Worm (Caenorhabditis elegans) whole organism, L4 larva: ENCODE results near the gene tag-342.
A peak's percentile ranks its signal among the peaks of the same experiment; 100 is the strongest.

ENCODE experiments used
- F10B5.3 ChIP-seq: sonication (generic microtip); optimal IDR thresholded peaks from 2 replicates; lab custom pipeline; 2016; ENCODE audit warnings: mild to moderate bottlenecking, missing genetic modification characterization, missing compliant biosample characterization
- F37D6.2 ChIP-seq: sonication (generic microtip); optimal IDR thresholded peaks from 2 replicates; lab custom pipeline; 2016; ENCODE audit warnings: mild to moderate bottlenecking, missing genetic modification characterization, missing compliant biosample characterization
- F44E2.7 ChIP-seq: fragments of 200-800 bp; sonication (Bioruptor generic); IDR thresholded peaks from 2 replicates; pipeline ENCODE4 v2.1.2; 2022; ENCODE audit warnings: missing genetic modification characterization, missing compliant biosample characterization
- F49E8.2 ChIP-seq: sonication (generic microtip); optimal IDR thresholded peaks from 2 replicates; lab custom pipeline; 2016; ENCODE audit warnings: missing compliant biosample characterization, mild to moderate bottlenecking, missing genetic modification characterization, borderline replicate concordance
- R02D3.7 ChIP-seq: fragments of 150-350 bp; sonication (generic microtip); optimal IDR thresholded peaks from 3 replicates; lab custom pipeline; 2014; ENCODE audit warnings: missing biosample characterization, missing genetic modification characterization
- T26A8.4 ChIP-seq: fragments of 200-800 bp; sonication (Bioruptor generic); IDR thresholded peaks from 2 replicates; pipeline ENCODE4 v1.3.6; 2022; ENCODE audit warnings: missing genetic modification characterization, missing compliant biosample characterization
- ZK546.5 ChIP-seq, 2 experiments: sonication (generic microtip); optimal IDR thresholded peaks; 2 replicates each; lab custom pipeline; 2017; ENCODE audit warnings: missing biosample characterization in 2 of 2, missing genetic modification characterization in 2 of 2
- arid-1 ChIP-seq: fragments of 200-800 bp; sonication (Bioruptor generic); conservative IDR thresholded peaks from 2 replicates; pipeline ENCODE4 v1.3.6; 2022; ENCODE audit warnings: missing genetic modification reagents, missing genetic modification characterization, missing compliant biosample characterization
- ceh-28 ChIP-seq: fragments of 150-350 bp; optimal IDR thresholded peaks from 2 replicates; lab custom pipeline; 2014; ENCODE audit warnings: missing biosample characterization, missing genetic modification reagents, missing genetic modification characterization
- ceh-44 ChIP-seq: fragments of 200-800 bp; sonication (Bioruptor generic); IDR thresholded peaks from 2 replicates; pipeline ENCODE4 v1.3.6; 2022; ENCODE audit warnings: missing genetic modification reagents, missing genetic modification characterization, missing compliant biosample characterization
- ctbp-1 ChIP-seq: fragments of 200-800 bp; sonication (Bioruptor generic); IDR thresholded peaks from 2 replicates; pipeline ENCODE4 v1.3.6; 2022; ENCODE audit warnings: missing genetic modification reagents, missing genetic modification characterization, missing compliant biosample characterization
- daf-12 ChIP-seq: fragments of 150-350 bp; optimal IDR thresholded peaks from 2 replicates; lab custom pipeline; 2014; ENCODE audit warnings: missing biosample characterization, missing genetic modification reagents, missing genetic modification characterization
- daf-16 ChIP-seq, 3 experiments: sonication (generic microtip); optimal IDR thresholded peaks; 2 replicates each; lab custom pipeline; 2016 to 2017; ENCODE audit warnings: missing genetic modification characterization in 3 of 3, missing genetic modification reagents in 3 of 3, mild to moderate bottlenecking in 2 of 3, missing compliant biosample characterization in 2 of 3, missing biosample characterization in 1 of 3, moderate library complexity in 1 of 3
- daf-8 ChIP-seq: fragments of 200-800 bp; sonication (Bioruptor generic); IDR thresholded peaks from 2 replicates; pipeline ENCODE4 v1.3.6; 2022; ENCODE audit warnings: missing genetic modification characterization, missing compliant biosample characterization
- dmd-6 ChIP-seq: fragments of 200-800 bp; sonication (Bioruptor generic); IDR thresholded peaks from 2 replicates; pipeline ENCODE4 v1.3.6; 2022; ENCODE audit warnings: missing genetic modification reagents, missing genetic modification characterization, missing compliant biosample characterization
- dpl-1 ChIP-seq: fragments of 150-350 bp; optimal IDR thresholded peaks from 2 replicates; lab custom pipeline; 2014; ENCODE audit warnings: missing biosample characterization, missing genetic modification reagents, missing genetic modification characterization
- dve-1 ChIP-seq: sonication (generic microtip); optimal IDR thresholded peaks from 2 replicates; lab custom pipeline; 2017; ENCODE audit warnings: antibody characterized with exemption, mild to moderate bottlenecking, missing genetic modification characterization, missing compliant biosample characterization; ENCODE audit not compliant: insufficient read depth
- fkh-10 ChIP-seq: fragments of 150-350 bp; optimal IDR thresholded peaks from 2 replicates; lab custom pipeline; 2014; ENCODE audit warnings: missing biosample characterization, missing genetic modification reagents, missing genetic modification characterization
- hif-1 ChIP-seq, 2 experiments: sonication (generic microtip); optimal IDR thresholded peaks; 2 replicates each; lab custom pipeline; 2016 to 2017; ENCODE audit warnings: missing compliant biosample characterization in 2 of 2, missing genetic modification characterization in 2 of 2, missing genetic modification reagents in 2 of 2, missing genotype in 2 of 2, mild to moderate bottlenecking in 1 of 2
- hlh-30 ChIP-seq: sonication (generic microtip); optimal IDR thresholded peaks from 2 replicates; lab custom pipeline; 2017; ENCODE audit warnings: antibody characterized with exemption, mild to moderate bottlenecking, missing genetic modification characterization, missing compliant biosample characterization; ENCODE audit not compliant: insufficient read depth
- hmg-1.1 ChIP-seq: fragments of 200-800 bp; sonication (Bioruptor generic); IDR thresholded peaks from 2 replicates; pipeline ENCODE4 v1.3.6; 2022; ENCODE audit warnings: missing genetic modification reagents, missing genetic modification characterization, missing compliant biosample characterization
- lim-7 ChIP-seq: fragments of 200-800 bp; sonication (Bioruptor generic); IDR thresholded peaks from 2 replicates; pipeline ENCODE4 v1.3.6; 2022; ENCODE audit warnings: missing genetic modification characterization, missing compliant biosample characterization
- lin-13 ChIP-seq: fragments of 150-350 bp; optimal IDR thresholded peaks from 2 replicates; lab custom pipeline; 2014; ENCODE audit warnings: missing biosample characterization, missing genetic modification reagents, missing genetic modification characterization
- lin-38 ChIP-seq: fragments of 200-800 bp; sonication (Bioruptor generic); IDR thresholded peaks from 2 replicates; pipeline ENCODE4 v1.3.6; 2022; ENCODE audit warnings: missing genetic modification reagents, missing genetic modification characterization, missing compliant biosample characterization
- lsy-2 ChIP-seq, 2 experiments: fragments of 150-350 bp in 1 of 2; sonication (generic microtip) in 1 of 2; optimal IDR thresholded peaks; 2 replicates each; lab custom pipeline; 2014 to 2017; ENCODE audit warnings: missing biosample characterization in 2 of 2, missing genetic modification characterization in 2 of 2
- mdt-29 ChIP-seq: fragments of 200-800 bp; sonication (Bioruptor generic); IDR thresholded peaks from 2 replicates; pipeline ENCODE4 v1.3.6; 2022; ENCODE audit warnings: missing genetic modification reagents, missing genetic modification characterization, missing compliant biosample characterization
- mep-1 ChIP-seq: fragments of 150-350 bp; sonication (generic microtip); optimal IDR thresholded peaks from 3 replicates; lab custom pipeline; 2014; ENCODE audit warnings: missing biosample characterization, missing genetic modification characterization
- nhr-10 ChIP-seq: fragments of 150-350 bp; optimal IDR thresholded peaks from 2 replicates; lab custom pipeline; 2014; ENCODE audit warnings: missing biosample characterization, missing genetic modification characterization
- nhr-11 ChIP-seq: fragments of 150-350 bp; optimal IDR thresholded peaks from 2 replicates; lab custom pipeline; 2014; ENCODE audit warnings: missing biosample characterization, missing genetic modification characterization
- nhr-25 ChIP-seq: sonication (generic microtip); optimal IDR thresholded peaks from 2 replicates; lab custom pipeline; 2017; ENCODE audit warnings: missing genetic modification characterization, mild to moderate bottlenecking, missing compliant biosample characterization, antibody characterized with exemption, moderate library complexity, borderline replicate concordance; ENCODE audit not compliant: insufficient read depth
- nhr-28 ChIP-seq: fragments of 150-350 bp; optimal IDR thresholded peaks from 2 replicates; lab custom pipeline; 2014; ENCODE audit warnings: missing biosample characterization, missing genetic modification characterization
- nhr-41 ChIP-seq: fragments of 200-800 bp; sonication (Bioruptor generic); IDR thresholded peaks from 2 replicates; pipeline ENCODE4 v1.3.6; 2022; ENCODE audit warnings: missing genetic modification reagents, missing genetic modification characterization, missing compliant biosample characterization
- nhr-42 ChIP-seq: fragments of 200-800 bp; sonication (Bioruptor generic); IDR thresholded peaks from 2 replicates; pipeline ENCODE4 v1.3.6; 2022; ENCODE audit warnings: missing genetic modification characterization, missing compliant biosample characterization
- nhr-48 ChIP-seq: sonication (generic microtip); optimal IDR thresholded peaks from 2 replicates; lab custom pipeline; 2016; ENCODE audit warnings: mild to moderate bottlenecking, missing genetic modification characterization, missing compliant biosample characterization
- nhr-77 ChIP-seq: fragments of 150-350 bp; optimal IDR thresholded peaks from 2 replicates; lab custom pipeline; 2014; ENCODE audit warnings: missing biosample characterization, missing genetic modification characterization
- pha-4 ChIP-seq, 2 experiments: fragments of 150-350 bp in 1 of 2; fragments of 200-800 bp in 1 of 2; sonication (Bioruptor generic) in 1 of 2; IDR thresholded peaks in 1 of 2; optimal IDR thresholded peaks in 1 of 2; 2 replicates each; pipeline versions ENCODE4 v1.3.6 to Lab custom; 2014 to 2022; ENCODE audit warnings: missing genetic modification characterization in 2 of 2, missing genetic modification reagents in 2 of 2, missing biosample characterization in 1 of 2, missing compliant biosample characterization in 1 of 2
- pqm-1 ChIP-seq: sonication (generic microtip); optimal IDR thresholded peaks from 2 replicates; lab custom pipeline; 2017; ENCODE audit warnings: missing biosample characterization, missing genetic modification characterization
- rbr-2 ChIP-seq: sonication (generic microtip); optimal IDR thresholded peaks from 2 replicates; lab custom pipeline; 2016; ENCODE audit warnings: missing genotype, missing genetic modification characterization, missing compliant biosample characterization
- saeg-2 ChIP-seq: fragments of 200-800 bp; sonication (Bioruptor generic); IDR thresholded peaks from 2 replicates; pipeline ENCODE4 v1.3.6; 2022; ENCODE audit warnings: missing genetic modification reagents, missing genetic modification characterization, missing compliant biosample characterization
- snpc-4 ChIP-seq: fragments of 150-350 bp; optimal IDR thresholded peaks from 2 replicates; lab custom pipeline; 2014; ENCODE audit warnings: missing biosample characterization, missing genetic modification characterization
- spr-3 ChIP-seq: fragments of 200-800 bp; sonication (Bioruptor generic); optimal IDR thresholded peaks from 2 replicates; lab custom pipeline; 2018; ENCODE audit warnings: mild to moderate bottlenecking, missing genetic modification characterization, missing compliant biosample characterization
- tra-1 ChIP-seq: fragments of 200-800 bp; sonication (Bioruptor generic); IDR thresholded peaks from 2 replicates; pipeline ENCODE4 v1.3.6; 2022; ENCODE audit warnings: missing genetic modification reagents, missing genetic modification characterization, missing compliant biosample characterization
- unc-130 ChIP-seq: sonication (generic microtip); optimal IDR thresholded peaks from 2 replicates; lab custom pipeline; 2016; ENCODE audit warnings: missing genetic modification reagents, missing genetic modification characterization, missing compliant biosample characterization
- unc-62 ChIP-seq, 3 experiments: fragments of 150-350 bp in 1 of 3; sonication (generic microtip); optimal IDR thresholded peaks in 2 of 3; peaks in 1 of 3; 1 replicate in 1 of 3; 2 replicates in 2 of 3; lab custom pipeline; 2014 to 2017; ENCODE audit warnings: missing biosample characterization in 3 of 3, missing genetic modification characterization in 3 of 3, missing genetic modification reagents in 3 of 3, missing genotype in 1 of 3
- zfp-3 ChIP-seq: fragments of 200-800 bp; sonication (Bioruptor generic); conservative IDR thresholded peaks from 2 replicates; pipeline ENCODE4 v1.3.6; 2022; ENCODE audit warnings: missing genetic modification reagents, missing genetic modification characterization, missing compliant biosample characterization
- zip-11 ChIP-seq: fragments of 200-800 bp; sonication (Bioruptor generic); IDR thresholded peaks from 2 replicates; pipeline ENCODE4 v1.3.6; 2022; ENCODE audit warnings: missing genetic modification characterization, missing compliant biosample characterization
- ztf-7 ChIP-seq: fragments of 150-350 bp; optimal IDR thresholded peaks from 2 replicates; lab custom pipeline; 2014; ENCODE audit warnings: missing biosample characterization, missing genetic modification characterization

Gene tag-342

DNA sequence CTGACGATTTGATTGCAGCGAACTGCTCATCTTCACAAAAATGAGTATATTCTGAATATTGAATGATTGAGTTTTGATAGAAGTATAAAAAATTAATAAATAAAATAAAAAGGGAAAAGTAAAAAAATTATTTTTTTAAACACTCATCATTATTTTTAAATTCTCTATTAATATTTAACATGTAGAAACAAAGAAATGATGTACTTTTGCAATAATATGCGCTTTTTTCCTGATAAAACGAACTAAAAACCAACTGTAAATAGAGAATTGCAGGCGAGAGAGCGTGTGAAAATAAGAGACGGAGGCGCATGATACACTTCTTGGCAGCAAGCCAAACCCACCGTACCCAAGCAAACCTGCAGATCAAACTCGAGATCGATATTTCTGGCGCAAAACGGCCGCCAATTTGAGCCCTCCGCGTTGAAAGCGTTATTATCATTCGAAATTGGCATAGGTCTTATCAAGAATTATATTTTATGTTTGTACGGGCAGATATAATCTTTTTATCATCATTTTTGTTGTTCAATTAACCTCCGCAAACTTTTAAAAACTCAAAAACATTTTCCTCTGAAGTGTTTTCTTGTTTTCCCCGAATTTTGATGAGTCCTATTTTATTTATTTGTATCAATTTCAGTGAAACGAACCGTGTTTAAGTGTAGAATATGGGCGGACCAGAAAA, 11.8 kb upstream of the tag-342 start, which contains the start of the genes rheb-1 and spk-1 (continued):
- TF ChIP-seq saeg-2, result peak; percentile 78; the same call in 1 of the 2 replicates
- TF ChIP-seq tra-1 (GFP tag; lab: Robert Waterston, UW), result peak; percentile 91
- TF ChIP-seq hmg-1.1 (GFP tag; lab: Robert Waterston, UW), result peak; percentile 77; the same call in 1 of the 2 replicates
- TF ChIP-seq zip-11 (GFP tag; lab: Robert Waterston, UW), result no peak
- peak; percentile 89 for TF ChIP-seq mep-1 (tag; lab: Kevin White, UChicago)
- TF ChIP-seq ctbp-1 (GFP tag; lab: Robert Waterston, UW), result peak; percentile 80
- peak; percentile 85 for TF ChIP-seq lin-13 (GFP tag; lab: Kevin White, UChicago)
- peak; percentile 97 for TF ChIP-seq dmd-6 (GFP tag; lab: Robert Waterston, UW)
- peak; percentile 54 for TF ChIP-seq F49E8.2 (tag; lab: Kevin White, UChicago)
- TF ChIP-seq snpc-4 (tag; lab: Kevin White, UChicago), result no peak
- peak; percentile 64 for TF ChIP-seq spr-3 (GFP tag; lab: Kevin White, UChicago)
- no peak for TF ChIP-seq daf-8 (GFP tag; lab: Robert Waterston, UW)
- peak; percentile 86 for TF ChIP-seq lin-38 (GFP tag; lab: Robert Waterston, UW)
- TF ChIP-seq ZK546.5 (tag; optimal IDR thresholded peaks at IDR 0.05; lab: Kevin White, UChicago), result peak; percentile 21 to 95
- no peak for TF ChIP-seq daf-12 (tag; lab: Kevin White, UChicago)
- no peak for TF ChIP-seq R02D3.7 (tag; lab: Kevin White, UChicago)
- TF ChIP-seq nhr-11 (tag; lab: Kevin White, UChicago), result peak; percentile 70
- peak; percentile 97 to 99 for TF ChIP-seq lsy-2 (tag; optimal IDR thresholded peaks at IDR 0.05; lab: Kevin White, UChicago)
- TF ChIP-seq arid-1, result peak; percentile 85
- peak; percentile 93 for TF ChIP-seq nhr-77
- 0 out of 2 replicates have a peak, but pooled peaks have one; percentile 22 for TF ChIP-seq nhr-41 (GFP tag; lab: Robert Waterston, UW)
- peak; percentile 29 to 83 for TF ChIP-seq hif-1 (tag; optimal IDR thresholded peaks at IDR 0.05; lab: Kevin White, UChicago)
- TF ChIP-seq nhr-48, result peak; percentile 89
- TF ChIP-seq nhr-28 (tag; lab: Kevin White, UChicago), result peak; percentile 90
- peak; percentile 67 for TF ChIP-seq nhr-25 (tag; lab: Kevin White, UChicago)
- TF ChIP-seq unc-62 (GFP tag; optimal IDR thresholded peaks at IDR 0.05 in 1 of 2; lab: Kevin White, UChicago), result no peak
- TF ChIP-seq unc-62 (tag; optimal IDR thresholded peaks at IDR 0.05; lab: Kevin White, UChicago), result no peak
- TF ChIP-seq daf-16 (GFP tag; optimal IDR thresholded peaks at IDR 0.05; lab: Kevin White, UChicago), result peak; percentile 50 to 74
- TF ChIP-seq daf-16 (tag; optimal IDR thresholded peaks at IDR 0.05; lab: Kevin White, UChicago), result peak; percentile 94
- TF ChIP-seq mdt-29, result peak; percentile 69; the same call in 1 of the 2 replicates
- peak; percentile 63 for TF ChIP-seq ceh-28 (tag; lab: Kevin White, UChicago)
- TF ChIP-seq F44E2.7 (GFP tag; lab: Robert Waterston, UW), result no peak
- TF ChIP-seq unc-130 (GFP tag; lab: Kevin White, UChicago), result peak; percentile 81
- peak; percentile 97 for TF ChIP-seq hlh-30
- TF ChIP-seq zfp-3 (GFP tag; lab: Robert Waterston, UW), result peak; percentile 63; the same call in 1 of the 2 replicates
- TF ChIP-seq dve-1 (tag; lab: Kevin White, UChicago), result peak; percentile 99
- peak; percentile 72 for TF ChIP-seq F37D6.2 (tag; lab: Kevin White, UChicago)
- peak; percentile 68 for TF ChIP-seq ztf-7 (tag; lab: Kevin White, UChicago)
- peak; percentile 76 for TF ChIP-seq dpl-1 (GFP tag; lab: Kevin White, UChicago)
- peak; percentile 53 for TF ChIP-seq pqm-1 (tag; lab: Kevin White, UChicago)
- peak; percentile 82 for TF ChIP-seq pha-4 (GFP tag; IDR thresholded peaks at IDR 0.05; lab: Robert Waterston, UW)
- TF ChIP-seq pha-4 (tag; optimal IDR thresholded peaks at IDR 0.05; lab: Kevin White, UChicago), result peak; percentile 89
- TF ChIP-seq nhr-10 (tag; lab: Kevin White, UChicago), result peak; percentile 45
- TF ChIP-seq F10B5.3 (tag; lab: Kevin White, UChicago), result peak; percentile 37
- peak; percentile 80 for TF ChIP-seq fkh-10 (GFP tag; lab: Kevin White, UChicago)
- TF ChIP-seq T26A8.4 (GFP tag; lab: Robert Waterston, UW), result peak; percentile 94
- no peak for TF ChIP-seq lim-7 (GFP tag; lab: Robert Waterston, UW)
- TF ChIP-seq rbr-2 (tag; lab: Kevin White, UChicago), result peak; percentile 89
- 0 out of 2 replicates have a peak, but pooled peaks have one; percentile 43 for TF ChIP-seq ceh-44 (GFP tag; lab: Robert Waterston, UW)
- 0 out of 2 replicates have a peak, but pooled peaks have one; percentile 53 for TF ChIP-seq nhr-42
